Fruit fly (Drosophila melanogaster) whole organism, prepupa: ENCODE data around the gene Spec2.

ENCODE experiments used
- CG10631 ChIP-seq: fragments of 200-800 bp; sonication (Bioruptor generic); optimal IDR thresholded peaks from 2 replicates; lab custom pipeline; 2016; ENCODE audit warnings: missing biosample characterization, missing genetic modification characterization
- CG10669 ChIP-seq: fragments of 200-800 bp; sonication (Bioruptor generic); optimal IDR thresholded peaks from 3 replicates; lab custom pipeline; 2018; ENCODE audit warnings: missing biosample characterization, mild to moderate bottlenecking, missing genetic modification characterization, moderate library complexity
- CG11294 ChIP-seq: fragments of 200-800 bp; sonication (Bioruptor generic); IDR thresholded peaks from 2 replicates; pipeline ENCODE4 v1.3.6; 2022; ENCODE audit warnings: missing biosample characterization, missing genetic modification characterization
- CG11762 ChIP-seq: fragments of 200-800 bp; sonication (Bioruptor generic); optimal IDR thresholded peaks from 3 replicates; lab custom pipeline; 2016; ENCODE audit warnings: missing biosample characterization, missing genetic modification characterization; ENCODE audit not compliant: insufficient read depth
- CG11902 ChIP-seq: fragments of 200-800 bp; sonication (Bioruptor generic); optimal IDR thresholded peaks from 3 replicates; lab custom pipeline; 2016; ENCODE audit warnings: missing biosample characterization, missing genetic modification characterization
- CG1621 ChIP-seq: fragments of 200-800 bp; sonication (Bioruptor generic); optimal IDR thresholded peaks from 3 replicates; lab custom pipeline; 2018; ENCODE audit warnings: missing biosample characterization, mild to moderate bottlenecking, missing genetic modification characterization
- CG16779 ChIP-seq: fragments of 200-800 bp; sonication (Bioruptor generic); optimal IDR thresholded peaks from 3 replicates; lab custom pipeline; 2017; ENCODE audit warnings: missing biosample characterization, mild to moderate bottlenecking, missing genetic modification characterization
- CG3032 ChIP-seq: fragments of 200-800 bp; optimal IDR thresholded peaks from 2 replicates; lab custom pipeline; 2019; ENCODE audit warnings: missing biosample characterization, mild to moderate bottlenecking, missing genetic modification characterization, moderate library complexity
- CG32006 ChIP-seq: fragments of 200-800 bp; sonication (Bioruptor generic); optimal IDR thresholded peaks from 3 replicates; lab custom pipeline; 2017; ENCODE audit warnings: missing biosample characterization, mild to moderate bottlenecking, missing genetic modification characterization
- CG34406 ChIP-seq: fragments of 200-800 bp; sonication (Bioruptor generic); optimal IDR thresholded peaks from 3 replicates; lab custom pipeline; 2016; ENCODE audit warnings: missing biosample characterization, missing genetic modification characterization
- CG6163 ChIP-seq: fragments of 200-800 bp; sonication (Bioruptor generic); IDR thresholded peaks from 3 replicates; pipeline ENCODE4 v1.3.6; 2022; ENCODE audit warnings: missing biosample characterization, missing genetic modification characterization
- CG6276 ChIP-seq: fragments of 200-800 bp; sonication (Bioruptor generic); optimal IDR thresholded peaks from 2 replicates; lab custom pipeline; 2017; ENCODE audit warnings: missing biosample characterization, mild to moderate bottlenecking, missing genetic modification characterization
- CG6854 ChIP-seq: fragments of 200-800 bp; sonication (Bioruptor generic); optimal IDR thresholded peaks from 2 replicates; lab custom pipeline; 2017; ENCODE audit warnings: missing biosample characterization, mild to moderate bottlenecking, missing genetic modification characterization
- CG8119 ChIP-seq: fragments of 200-800 bp; sonication (Bioruptor generic); IDR thresholded peaks from 3 replicates; pipeline ENCODE4 v1.3.6; 2022; ENCODE audit warnings: missing biosample characterization, missing genetic modification characterization
- CG8319 ChIP-seq: fragments of 200-800 bp; sonication (Bioruptor generic); optimal IDR thresholded peaks from 3 replicates; lab custom pipeline; 2016; ENCODE audit warnings: missing biosample characterization, missing genetic modification characterization
- CG8632 ChIP-seq: fragments of 200-800 bp; sonication (Bioruptor generic); optimal IDR thresholded peaks from 3 replicates; lab custom pipeline; 2016; ENCODE audit warnings: missing biosample characterization, missing genetic modification characterization
- Eip75B ChIP-seq: fragments of 200-800 bp; sonication (Bioruptor generic); optimal IDR thresholded peaks from 3 replicates; lab custom pipeline; 2016; ENCODE audit warnings: missing biosample characterization, missing genetic modification characterization
- Eip78C ChIP-seq: fragments of 200-800 bp; sonication (Bioruptor generic); peaks from one replicate; lab custom pipeline; 2016; ENCODE audit warnings: missing biosample characterization, missing genetic modification characterization
- Ets21C ChIP-seq: fragments of 200-800 bp; sonication (Bioruptor generic); optimal IDR thresholded peaks from 3 replicates; lab custom pipeline; 2016; ENCODE audit warnings: missing biosample characterization, missing genetic modification characterization
- Ets96B ChIP-seq: fragments of 200-800 bp; optimal IDR thresholded peaks from 2 replicates; lab custom pipeline; 2019; ENCODE audit warnings: missing biosample characterization, mild to moderate bottlenecking, missing genetic modification characterization, moderate library complexity
- Gug ChIP-seq: fragments of 200-800 bp; sonication (Bioruptor generic); IDR thresholded peaks from 2 replicates; pipeline ENCODE4 v1.3.6; 2022; ENCODE audit warnings: missing biosample characterization, missing genetic modification characterization
- Hr38 ChIP-seq: sonication (Bioruptor generic); optimal IDR thresholded peaks from 2 replicates; lab custom pipeline; 2016; ENCODE audit warnings: missing biosample characterization, missing genetic modification characterization
- Hr39 ChIP-seq: fragments of 200-800 bp; sonication (Bioruptor generic); optimal IDR thresholded peaks from 2 replicates; lab custom pipeline; 2016; ENCODE audit warnings: missing biosample characterization, missing genetic modification characterization
- Hr4 ChIP-seq: fragments of 200-800 bp; sonication (Bioruptor generic); optimal IDR thresholded peaks from 3 replicates; lab custom pipeline; 2016; ENCODE audit warnings: missing biosample characterization, missing genetic modification characterization
- Lpt ChIP-seq: fragments of 200-800 bp; sonication (Bioruptor generic); optimal IDR thresholded peaks from 3 replicates; lab custom pipeline; 2016; ENCODE audit warnings: missing biosample characterization, missing genetic modification characterization
- Met ChIP-seq: fragments of 200-800 bp; sonication (Bioruptor generic); optimal IDR thresholded peaks from 3 replicates; lab custom pipeline; 2016; ENCODE audit warnings: missing biosample characterization, missing genetic modification characterization
- OdsH ChIP-seq: fragments of 200-800 bp; sonication (Bioruptor generic); optimal IDR thresholded peaks from 3 replicates; lab custom pipeline; 2016; ENCODE audit warnings: missing biosample characterization, missing genetic modification characterization
- Smox ChIP-seq: fragments of 200-800 bp; sonication (Bioruptor generic); optimal IDR thresholded peaks from 3 replicates; lab custom pipeline; 2016; ENCODE audit warnings: missing biosample characterization, missing genetic modification characterization
- Sox102F ChIP-seq: fragments of 200-800 bp; sonication (Bioruptor generic); optimal IDR thresholded peaks from 2 replicates; lab custom pipeline; 2016; ENCODE audit warnings: missing biosample characterization, mild to moderate bottlenecking, missing genetic modification characterization
- Sox15 ChIP-seq: fragments of 200-800 bp; sonication (Bioruptor generic); optimal IDR thresholded peaks from 3 replicates; lab custom pipeline; 2016; ENCODE audit warnings: missing biosample characterization, missing genetic modification characterization
- achi ChIP-seq: fragments of 200-800 bp; sonication (Bioruptor generic); optimal IDR thresholded peaks from 3 replicates; lab custom pipeline; 2016; ENCODE audit warnings: missing biosample characterization, missing genetic modification characterization
- acj6 ChIP-seq: fragments of 200-800 bp; sonication (Bioruptor generic); optimal IDR thresholded peaks from 3 replicates; lab custom pipeline; 2016; ENCODE audit warnings: missing biosample characterization, missing genetic modification characterization
- cyc ChIP-seq: fragments of 200-800 bp; sonication (Bioruptor generic); optimal IDR thresholded peaks from 3 replicates; lab custom pipeline; 2016; ENCODE audit warnings: missing biosample characterization, missing genetic modification characterization
- dsx ChIP-seq: fragments of 200-800 bp; optimal IDR thresholded peaks from 3 replicates; lab custom pipeline; 2019; ENCODE audit warnings: missing biosample characterization, mild to moderate bottlenecking, missing genetic modification characterization, moderate library complexity; ENCODE audit not compliant: poor library complexity, severe bottlenecking
- esn ChIP-seq: fragments of 200-800 bp; sonication (Bioruptor generic); optimal IDR thresholded peaks from 2 replicates; lab custom pipeline; 2016; ENCODE audit warnings: missing biosample characterization, mild to moderate bottlenecking, missing genetic modification characterization, moderate library complexity
- fd59A ChIP-seq: fragments of 200-800 bp; sonication (Bioruptor generic); optimal IDR thresholded peaks from 2 replicates; lab custom pipeline; 2017; ENCODE audit warnings: missing biosample characterization, mild to moderate bottlenecking, missing genetic modification characterization, missing genetic modification reagents
- fd85E ChIP-seq: fragments of 200-800 bp; sonication (Bioruptor generic); optimal IDR thresholded peaks from 3 replicates; lab custom pipeline; 2016; ENCODE audit warnings: missing biosample characterization, missing genetic modification characterization
- fkh ChIP-seq: fragments of 200-800 bp; sonication (Bioruptor generic); optimal IDR thresholded peaks from 3 replicates; lab custom pipeline; 2017; ENCODE audit warnings: missing biosample characterization, mild to moderate bottlenecking, missing genetic modification characterization, moderate library complexity
- lz ChIP-seq: fragments of 200-800 bp; sonication (Bioruptor generic); optimal IDR thresholded peaks from 3 replicates; lab custom pipeline; 2016; ENCODE audit warnings: missing biosample characterization, missing genetic modification characterization
- pdm3 ChIP-seq: fragments of 200-800 bp; sonication (Bioruptor generic); optimal IDR thresholded peaks from 3 replicates; lab custom pipeline; 2016; ENCODE audit warnings: missing biosample characterization, missing genetic modification characterization
- salr ChIP-seq, 2 experiments: fragments of 200-800 bp; sonication (Bioruptor generic); optimal IDR thresholded peaks; 3 replicates each; lab custom pipeline; 2016 to 2018; ENCODE audit warnings: missing biosample characterization in 2 of 2, missing genetic modification characterization in 2 of 2, mild to moderate bottlenecking in 1 of 2
- svp ChIP-seq: fragments of 200-800 bp; sonication (Bioruptor generic); peaks from one replicate; lab custom pipeline; 2016; ENCODE audit warnings: missing biosample characterization, missing genetic modification characterization
- topi ChIP-seq: fragments of 200-800 bp; sonication (Bioruptor generic); optimal IDR thresholded peaks from 3 replicates; lab custom pipeline; 2016; ENCODE audit warnings: missing biosample characterization, missing genetic modification characterization

Spec2 gene

dm6 chr3R:5668928-5669739 lies 45.2 kb upstream of the Spec2 start, which contains the start of the genes Xe7 and Atg17 (continued):
- peak; percentile 96 for TF ChIP-seq svp (GFP tag; lab: Kevin White, UChicago)
- peak; percentile 97 for TF ChIP-seq CG10631 (GFP tag; lab: Kevin White, UChicago)
- peak; percentile 87 for TF ChIP-seq CG8119 (GFP tag; lab: Robert Waterston, UW)
- TF ChIP-seq CG6276 (GFP tag; lab: Kevin White, UChicago) = no peak
- TF ChIP-seq salr (GFP tag; optimal IDR thresholded peaks at IDR 0.05; lab: Kevin White, UChicago) = peak; percentile 75 to 94
- TF ChIP-seq fd85E = peak; percentile 81
- TF ChIP-seq OdsH (GFP tag; lab: Kevin White, UChicago) = peak; percentile 96
- TF ChIP-seq CG11294 (GFP tag; lab: Robert Waterston, UW) = peak; percentile 88; the same call in 1 of the 2 replicates
- peak; percentile 83 for TF ChIP-seq Lpt
- TF ChIP-seq acj6 (GFP tag; lab: Kevin White, UChicago) = peak; percentile 94

dm6 chr3R:5660198-5660893 lies 36.4 kb upstream of the Spec2 start, which contains the start of gene Wdr33:
Wdr33 (plus strand) TSS chr3R:5660635.
- TF ChIP-seq lz (GFP tag; lab: Kevin White, UChicago) (peak; percentile 24), fd59A (no peak), Smox (peak; percentile 31), CG11902 (GFP tag; lab: Kevin White, UChicago) (peak; percentile 48), CG11762 (GFP tag; lab: Kevin White, UChicago) (peak; percentile 26), Ets21C (GFP tag; lab: Kevin White, UChicago) (peak; percentile 13), CG8319 (GFP tag; lab: Kevin White, UChicago) (peak; percentile 6), Sox15 (GFP tag; lab: Kevin White, UChicago) (peak; percentile 45), CG32006 (peak; percentile 60), svp (GFP tag; lab: Kevin White, UChicago) (peak; percentile 68), Eip78C (GFP tag; lab: Kevin White, UChicago) (peak; percentile 9), Eip75B (peak; percentile 4), cyc (GFP tag; lab: Kevin White, UChicago) (peak; percentile 36), Sox102F (GFP tag; lab: Kevin White, UChicago) (no peak), Hr38 (no peak), CG16779 (no peak), CG6163 (GFP tag; lab: Robert Waterston, UW) (peak; percentile 50; the same call in 2 of the 3 replicates), topi (GFP tag; lab: Kevin White, UChicago) (peak; percentile 24), fkh (GFP tag; lab: Kevin White, UChicago) (peak; percentile 32), Lpt (no peak), Ets96B (tag; lab: Kevin White, UChicago) (peak; percentile 20), Gug (GFP tag; lab: Robert Waterston, UW) (0 out of 2 replicates have a peak, but pooled peaks have one; percentile 24), CG10669 (GFP tag; lab: Kevin White, UChicago) (peak; percentile 41), CG34406 (GFP tag; lab: Kevin White, UChicago) (peak; percentile 3), CG3032 (peak; percentile 19), CG6854 (no peak), dsx (no peak), achi (GFP tag; lab: Kevin White, UChicago) (peak; percentile 35), acj6 (GFP tag; lab: Kevin White, UChicago) (peak; percentile 54), pdm3 (no peak), CG8632 (peak; percentile 51), Met (GFP tag; lab: Kevin White, UChicago) (peak; percentile 28), Hr4 (GFP tag; lab: Kevin White, UChicago) (peak; percentile 45), Hr39 (GFP tag; lab: Kevin White, UChicago) (peak; percentile 33), CG1621 (tag; lab: Kevin White, UChicago) (no peak), CG10631 (GFP tag; lab: Kevin White, UChicago) (peak; percentile 50), esn (peak; percentile 40)
